Fruit fly (Drosophila melanogaster) whole organism, embryonic: ENCODE results near the gene sicily.
A peak's percentile ranks its signal among the peaks of the same experiment; 100 is the strongest.

Experiments used
- CG10274 ChIP-seq: fragments of 200-800 bp; sonication (Bioruptor generic); optimal IDR thresholded peaks from 3 replicates; lab custom pipeline; 2017; ENCODE audit warnings: missing biosample characterization, mild to moderate bottlenecking, missing genetic modification characterization
- CG11247 ChIP-seq: fragments of 200-800 bp; sonication (Bioruptor generic); IDR thresholded peaks from 2 replicates; pipeline ENCODE4 v1.3.6; 2022; ENCODE audit warnings: missing biosample characterization, missing genetic modification characterization
- CG11560 ChIP-seq: fragments of 200-800 bp; sonication (Bioruptor generic); IDR thresholded peaks from 3 replicates; pipeline ENCODE4 v1.3.6; 2022; ENCODE audit warnings: missing biosample characterization, missing genetic modification characterization
- CG12071 ChIP-seq: fragments of 200-800 bp; sonication (Bioruptor generic); optimal IDR thresholded peaks from 3 replicates; lab custom pipeline; 2018; ENCODE audit warnings: missing biosample characterization, mild to moderate bottlenecking, missing genetic modification characterization
- CG1233 ChIP-seq: fragments of 200-800 bp; sonication (Bioruptor generic); optimal IDR thresholded peaks from 4 replicates; lab custom pipeline; 2018; ENCODE audit warnings: missing biosample characterization, mild to moderate bottlenecking, missing genetic modification characterization
- CG17802 ChIP-seq: fragments of 200-800 bp; sonication (Bioruptor generic); optimal IDR thresholded peaks from 2 replicates; lab custom pipeline; 2018; ENCODE audit warnings: missing biosample characterization, mild to moderate bottlenecking, missing genetic modification characterization, moderate library complexity
- CG17829 ChIP-seq: fragments of 200-800 bp; optimal IDR thresholded peaks from 2 replicates; lab custom pipeline; 2019; ENCODE audit warnings: missing biosample characterization, mild to moderate bottlenecking, missing genetic modification characterization, moderate library complexity
- CG17912 ChIP-seq: fragments of 200-800 bp; sonication (Bioruptor generic); optimal IDR thresholded peaks from 2 replicates; lab custom pipeline; 2018; ENCODE audit warnings: missing biosample characterization, mild to moderate bottlenecking, missing genetic modification characterization
- CG2875 ChIP-seq: fragments of 200-800 bp; sonication (Bioruptor generic); optimal IDR thresholded peaks from 2 replicates; lab custom pipeline; 2017; ENCODE audit warnings: missing biosample characterization, mild to moderate bottlenecking, missing genetic modification characterization, missing genetic modification reagents
- CG2889 ChIP-seq: fragments of 200-800 bp; sonication (Bioruptor generic); IDR thresholded peaks from 3 replicates; pipeline ENCODE4 v1.3.6; 2022; ENCODE audit warnings: missing biosample characterization, missing genetic modification characterization
- CG34224 ChIP-seq: fragments of 200-800 bp; sonication (Bioruptor generic); IDR thresholded peaks from 3 replicates; pipeline ENCODE4 v1.3.6; 2022; ENCODE audit warnings: missing biosample characterization, missing genetic modification characterization; ENCODE audit not compliant: partially characterized antibody
- CG34422 ChIP-seq: fragments of 200-800 bp; sonication (Bioruptor generic); IDR thresholded peaks from 3 replicates; pipeline ENCODE4 v1.3.6; 2022; ENCODE audit warnings: missing biosample characterization, missing genetic modification characterization
- CG4707 ChIP-seq: fragments of 200-800 bp; sonication (Bioruptor generic); optimal IDR thresholded peaks from 2 replicates; lab custom pipeline; 2018; ENCODE audit warnings: missing biosample characterization, mild to moderate bottlenecking, missing genetic modification characterization, moderate library complexity
- CG4730 ChIP-seq: fragments of 200-800 bp; sonication (Bioruptor generic); IDR thresholded peaks from 2 replicates; pipeline ENCODE4 v1.3.6; 2022; ENCODE audit warnings: missing biosample characterization, missing genetic modification characterization
- CG6683 ChIP-seq: fragments of 200-800 bp; sonication (Bioruptor generic); optimal IDR thresholded peaks from 2 replicates; lab custom pipeline; 2017; ENCODE audit warnings: missing biosample characterization, mild to moderate bottlenecking, missing genetic modification characterization, missing genetic modification reagents
- CG9437 ChIP-seq: fragments of 200-800 bp; sonication (Bioruptor generic); optimal IDR thresholded peaks from 2 replicates; lab custom pipeline; 2018; ENCODE audit warnings: missing biosample characterization, mild to moderate bottlenecking, missing genetic modification characterization
- CTCF ChIP-seq: fragments of 200-800 bp; sonication (Bioruptor generic); optimal IDR thresholded peaks from 2 replicates; lab custom pipeline; 2017; ENCODE audit warnings: missing biosample characterization, mild to moderate bottlenecking, missing genetic modification characterization, moderate library complexity
- D19A ChIP-seq: fragments of 200-800 bp; optimal IDR thresholded peaks from 3 replicates; lab custom pipeline; 2019; ENCODE audit warnings: missing biosample characterization, mild to moderate bottlenecking, missing genetic modification characterization, moderate library complexity
- Dref ChIP-seq: fragments of 200-800 bp; sonication (Bioruptor generic); IDR thresholded peaks from 2 replicates; pipeline ENCODE4 v1.3.6; 2022; ENCODE audit warnings: missing biosample characterization, missing genetic modification characterization
- Ets65A ChIP-seq: fragments of 200-800 bp; sonication (Bioruptor generic); peaks from one replicate; lab custom pipeline; 2016; ENCODE audit warnings: missing biosample characterization, missing genetic modification characterization
- Ets97D ChIP-seq: fragments of 200-800 bp; sonication (Bioruptor generic); optimal IDR thresholded peaks from 3 replicates; lab custom pipeline; 2016; ENCODE audit warnings: missing biosample characterization, missing genetic modification characterization
- H2.0 ChIP-seq: fragments of 200-800 bp; sonication (Bioruptor generic); IDR thresholded peaks from 2 replicates; pipeline ENCODE4 v1.3.6; 2022; ENCODE audit warnings: missing biosample characterization, missing genetic modification characterization
- Jarid2 ChIP-seq: fragments of 200-800 bp; sonication (Bioruptor generic); optimal IDR thresholded peaks from 3 replicates; lab custom pipeline; 2017; ENCODE audit warnings: mild to moderate bottlenecking, missing biosample characterization, missing genetic modification reagents, missing genetic modification characterization
- Mad ChIP-seq: fragments of 200-800 bp; sonication (Bioruptor generic); optimal IDR thresholded peaks from 2 replicates; lab custom pipeline; 2016; ENCODE audit warnings: missing biosample characterization, missing genetic modification characterization
- Neu2 ChIP-seq: fragments of 200-800 bp; sonication (Bioruptor generic); optimal IDR thresholded peaks from 3 replicates; lab custom pipeline; 2016; ENCODE audit warnings: missing biosample characterization, missing genetic modification characterization, borderline replicate concordance
- Trl ChIP-seq, 3 experiments: fragments of >200 bp in 2 of 3; fragments of 200-800 bp in 1 of 3; sonication (Bioruptor generic) in 1 of 3; optimal IDR thresholded peaks; 2 replicates in 1 of 3; 3 replicates in 2 of 3; lab custom pipeline; 2016 to 2017; ENCODE audit warnings: missing biosample characterization in 1 of 3, missing genetic modification characterization in 1 of 3
- Xrp1 ChIP-seq: fragments of 200-800 bp; sonication (Bioruptor generic); IDR thresholded peaks from 2 replicates; pipeline ENCODE4 v1.3.6; 2022; ENCODE audit warnings: missing biosample characterization, missing genetic modification characterization
- ab ChIP-seq: fragments of 200-800 bp; sonication (Bioruptor generic); optimal IDR thresholded peaks from 2 replicates; lab custom pipeline; 2016; ENCODE audit warnings: missing biosample characterization, missing genetic modification characterization
- amos ChIP-seq: fragments of 200-800 bp; sonication (Bioruptor generic); IDR thresholded peaks from 2 replicates; pipeline ENCODE4 v1.3.6; 2022; ENCODE audit warnings: missing biosample characterization, missing genetic modification characterization; ENCODE audit not compliant: partially characterized antibody
- ap ChIP-seq: fragments of 200-800 bp; sonication (Bioruptor generic); IDR thresholded peaks from 2 replicates; pipeline ENCODE4 v1.3.6; 2022; ENCODE audit warnings: missing biosample characterization, missing genetic modification characterization
- bsh ChIP-seq, 2 experiments: fragments of 200-800 bp; sonication (Bioruptor generic); optimal IDR thresholded peaks; 2 replicates each; lab custom pipeline; 2017 to 2018; ENCODE audit warnings: mild to moderate bottlenecking in 2 of 2, missing biosample characterization in 2 of 2, missing genetic modification characterization in 2 of 2, moderate library complexity in 1 of 2
- corto ChIP-seq: fragments of 200-800 bp; sonication (Bioruptor generic); optimal IDR thresholded peaks from 2 replicates; lab custom pipeline; 2016; ENCODE audit warnings: missing biosample characterization, mild to moderate bottlenecking, missing genetic modification characterization, moderate library complexity
- dmrt99B ChIP-seq: fragments of 200-800 bp; sonication (Bioruptor generic); optimal IDR thresholded peaks from 2 replicates; lab custom pipeline; 2018; ENCODE audit warnings: missing biosample characterization, mild to moderate bottlenecking, missing genetic modification characterization, moderate library complexity
- gcm2 ChIP-seq: fragments of 200-800 bp; sonication (Bioruptor generic); optimal IDR thresholded peaks from 2 replicates; lab custom pipeline; 2016; ENCODE audit warnings: missing biosample characterization, missing genetic modification characterization
- gt ChIP-seq: fragments of 200-800 bp; sonication (Bioruptor generic); IDR thresholded peaks from 2 replicates; pipeline ENCODE4 v1.3.6; 2022; ENCODE audit warnings: missing biosample characterization, missing genetic modification characterization
- ham ChIP-seq: fragments of 200-800 bp; sonication (Bioruptor generic); IDR thresholded peaks from 2 replicates; pipeline ENCODE4 v1.3.6; 2022; ENCODE audit warnings: missing biosample characterization, missing genetic modification characterization
- ken ChIP-seq: fragments of 200-800 bp; sonication (Bioruptor generic); IDR thresholded peaks from 3 replicates; pipeline ENCODE4 v1.3.6; 2022; ENCODE audit warnings: missing biosample characterization, missing genetic modification characterization
- mam ChIP-seq: fragments of 200-800 bp; sonication (Bioruptor generic); optimal IDR thresholded peaks from 3 replicates; lab custom pipeline; 2016; ENCODE audit warnings: missing biosample characterization, missing genetic modification characterization
- phol ChIP-seq: fragments of 200-800 bp; sonication (Bioruptor generic); optimal IDR thresholded peaks from 3 replicates; lab custom pipeline; 2018; ENCODE audit warnings: missing biosample characterization, mild to moderate bottlenecking, missing genetic modification characterization, moderate library complexity
- pum ChIP-seq: fragments of 200-800 bp; sonication (Bioruptor generic); optimal IDR thresholded peaks from 2 replicates; lab custom pipeline; 2016; ENCODE audit warnings: missing biosample characterization, missing genetic modification characterization
- sens ChIP-seq: fragments of 200-800 bp; sonication (Bioruptor generic); peaks from one replicate; lab custom pipeline; 2016; ENCODE audit warnings: missing biosample characterization, missing genetic modification characterization
- sug ChIP-seq: fragments of 200-800 bp; optimal IDR thresholded peaks from 2 replicates; lab custom pipeline; 2019; ENCODE audit warnings: missing biosample characterization, mild to moderate bottlenecking, missing genetic modification characterization, moderate library complexity
- vvl ChIP-seq: fragments of 200-800 bp; sonication (Bioruptor generic); IDR thresholded peaks from 2 replicates; pipeline ENCODE4 v1.3.6; 2022; ENCODE audit warnings: missing biosample characterization, missing genetic modification characterization
- zen2 ChIP-seq: fragments of 200-800 bp; sonication (Bioruptor generic); IDR thresholded peaks from 3 replicates; pipeline ENCODE4 v1.3.6; 2022; ENCODE audit warnings: missing biosample characterization, missing genetic modification characterization; ENCODE audit not compliant: partially characterized antibody
- zfh1 ChIP-seq: fragments of 200-800 bp; sonication (Bioruptor generic); IDR thresholded peaks from 3 replicates; pipeline ENCODE4 v1.3.6; 2022; ENCODE audit warnings: missing biosample characterization, missing genetic modification characterization

Gene sicily

DNA sequence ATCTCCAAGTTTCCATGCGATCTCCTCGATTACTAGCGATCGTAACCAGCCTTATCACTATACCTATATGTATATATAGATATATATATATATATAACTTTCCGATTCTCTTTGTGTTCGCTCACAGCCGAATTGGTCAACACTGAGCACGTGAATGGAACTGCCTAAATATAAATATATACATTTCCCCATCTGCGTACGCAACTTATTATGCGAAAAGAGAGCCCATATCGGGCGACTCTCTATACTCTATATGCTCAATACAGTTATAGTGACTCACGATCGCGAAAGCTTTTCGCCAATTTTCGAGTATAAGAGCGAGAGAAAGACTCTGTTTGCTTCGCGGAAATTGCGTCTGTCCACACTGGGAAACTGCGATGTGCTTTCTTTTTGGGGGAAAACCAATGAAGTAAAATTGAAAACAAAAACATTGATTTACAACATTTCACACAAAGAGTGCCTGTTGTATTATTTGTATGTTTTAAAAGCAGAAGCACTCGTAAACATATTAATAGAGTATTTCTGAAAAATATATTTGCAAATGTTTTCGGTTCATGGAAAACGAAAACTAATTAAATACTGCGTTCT lies 31.2 kb downstream of the sicily start (continued):
- TF ChIP-seq gt (GFP tag; lab: Robert Waterston, UW) (no peak), sens (GFP tag; lab: Kevin White, UChicago) (peak; percentile 68), CG12071 (GFP tag; lab: Kevin White, UChicago) (no peak), ab (GFP tag; lab: Kevin White, UChicago) (no peak), CG4707 (GFP tag; lab: Kevin White, UChicago) (no peak), CG17802 (peak; percentile 14), Trl (optimal IDR thresholded peaks at IDR 0.05; lab: Kevin White, UChicago) (peak; percentile 18 to 60), Trl (GFP tag; optimal IDR thresholded peaks at IDR 0.05; lab: Kevin White, UChicago) (no peak), vvl (GFP tag; lab: Robert Waterston, UW) (peak; percentile 30; the same call in 1 of the 2 replicates), ken (GFP tag; lab: Robert Waterston, UW) (no peak)

DNA sequence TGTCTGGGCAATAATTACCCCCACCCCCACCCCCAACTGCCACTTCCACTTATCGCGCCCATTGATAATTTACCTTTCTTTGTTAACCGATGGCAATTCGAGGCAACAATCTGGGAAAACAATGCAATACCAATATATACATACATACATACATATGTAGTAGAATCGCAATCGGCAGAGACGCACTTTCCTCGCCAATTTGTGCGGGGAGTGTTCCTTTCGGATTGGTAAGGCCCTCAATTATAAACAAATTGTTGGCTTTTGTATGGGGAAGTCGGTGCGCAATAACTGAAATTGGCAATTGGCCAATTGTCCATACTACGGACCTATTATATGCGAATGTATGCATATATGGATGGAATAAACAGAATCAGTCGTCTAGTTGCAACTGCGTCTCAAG lies 32.2 kb downstream of the sicily start:
- no peak for TF ChIP-seq CG11247 (GFP tag; lab: Robert Waterston, UW)
- TF ChIP-seq mam = no peak
- TF ChIP-seq Ets65A (GFP tag; lab: Kevin White, UChicago) = peak; percentile 51

DNA sequence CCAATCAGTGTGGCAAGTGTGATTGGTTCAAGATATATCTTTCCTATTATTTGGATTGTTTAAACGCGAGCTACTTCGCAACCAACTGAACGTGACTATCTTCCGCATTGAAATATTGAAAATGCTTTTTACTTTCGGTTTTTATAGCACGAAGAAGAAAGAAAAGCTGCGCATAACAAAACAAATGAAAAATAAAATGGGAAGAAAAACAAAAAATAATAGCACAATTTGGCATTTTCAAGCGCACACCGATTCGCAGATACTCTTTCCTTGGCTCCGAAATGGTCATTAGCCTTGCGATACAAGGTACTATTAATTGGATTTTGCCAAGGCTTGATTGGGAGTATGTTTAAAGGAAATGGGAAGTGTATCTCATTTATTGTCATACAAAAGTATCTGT lies 33.0 kb downstream of the sicily start, which contains the start of gene Sclp:
Gene Sclp (minus strand): TSS at position 101 of the 400 bp plus-strand sequence.
- TF ChIP-seq D19A (tag; lab: Kevin White, UChicago) (peak; percentile 75), CG1233 (GFP tag; lab: Kevin White, UChicago) (no peak)

DNA sequence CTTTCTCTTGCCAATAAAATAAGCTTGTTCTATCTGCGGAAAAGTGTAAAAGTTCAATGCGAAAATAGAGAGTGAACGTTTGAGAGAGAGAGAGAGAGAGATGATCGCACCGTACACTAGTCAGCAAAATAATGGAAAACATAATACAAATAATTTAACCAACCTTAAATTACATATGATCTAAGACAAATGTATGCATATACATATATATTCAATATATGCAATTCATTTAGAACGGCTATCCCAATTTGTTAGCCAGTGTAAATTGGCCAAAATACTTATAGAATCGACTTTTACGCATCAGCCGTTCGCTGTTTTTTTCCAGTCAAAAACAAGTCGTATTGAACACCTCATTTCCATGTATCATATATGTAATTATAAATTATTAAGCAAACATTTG lies 33.7 kb downstream of the sicily start:
- no peak for TF ChIP-seq CG10274 (GFP tag; lab: Kevin White, UChicago)
- TF ChIP-seq CG6683 (GFP tag; lab: Kevin White, UChicago) = no peak
- no peak for TF ChIP-seq CG4730 (GFP tag; lab: Robert Waterston, UW)
- TF ChIP-seq Jarid2 (GFP tag; lab: Kevin White, UChicago) = no peak
- no peak for TF ChIP-seq bsh (GFP tag; optimal IDR thresholded peaks at IDR 0.05; lab: Kevin White, UChicago)
- no peak for TF ChIP-seq sug (tag; lab: Kevin White, UChicago)
- no peak for TF ChIP-seq CG34224 (GFP tag; lab: Robert Waterston, UW)
- peak; percentile 61; the same call in 1 of the 3 replicates for TF ChIP-seq zfh1
- peak; percentile 51 for TF ChIP-seq dmrt99B (tag; lab: Kevin White, UChicago)
- TF ChIP-seq CG17912 = no peak
- no peak for TF ChIP-seq Ets97D (GFP tag; lab: Kevin White, UChicago)
- TF ChIP-seq CG9437 = no peak
- TF ChIP-seq ham (GFP tag; lab: Robert Waterston, UW) = no peak
- no peak for TF ChIP-seq amos (GFP tag; lab: Robert Waterston, UW)
- no peak for TF ChIP-seq corto (GFP tag; lab: Kevin White, UChicago)
- TF ChIP-seq CG17829 = no peak
- peak; percentile 32 for TF ChIP-seq phol (tag; lab: Kevin White, UChicago)
- no peak for TF ChIP-seq pum
- no peak for TF ChIP-seq ap (GFP tag; lab: Robert Waterston, UW)
- no peak for TF ChIP-seq vvl (GFP tag; lab: Robert Waterston, UW)
- TF ChIP-seq H2.0 (GFP tag; lab: Robert Waterston, UW) = peak; percentile 75
- no peak for TF ChIP-seq CG2875
- TF ChIP-seq CG11247 (GFP tag; lab: Robert Waterston, UW) = peak; percentile 69; the same call in 1 of the 2 replicates
- no peak for TF ChIP-seq Neu2 (GFP tag; lab: Kevin White, UChicago)
- TF ChIP-seq Xrp1 (GFP tag; lab: Robert Waterston, UW) = peak; percentile 64; the same call in 1 of the 2 replicates
- TF ChIP-seq CG11560 (tag; lab: Robert Waterston, UW) = no peak
- TF ChIP-seq zen2 (GFP tag; lab: Robert Waterston, UW) = no peak
- TF ChIP-seq Dref = no peak
- peak; percentile 65; the same call in 2 of the 3 replicates for TF ChIP-seq CG34422 (GFP tag; lab: Robert Waterston, UW)
- no peak for TF ChIP-seq Mad (GFP tag; lab: Kevin White, UChicago)
- no peak for TF ChIP-seq CTCF
- TF ChIP-seq CG2889 (GFP tag; lab: Robert Waterston, UW) = peak; percentile 75; the same call in 2 of the 3 replicates
- TF ChIP-seq gcm2 = no peak
